Fruit fly (Drosophila melanogaster) whole organism, embryonic: Measurements from ENCODE around the gene Gcat.

Experiments used
- Atf6 ChIP-seq: fragments of 200-800 bp; sonication (Bioruptor generic); IDR thresholded peaks from 2 replicates; pipeline ENCODE4 v1.3.6; 2022; ENCODE audit warnings: missing biosample characterization, missing genetic modification characterization
- CG10543 ChIP-seq: fragments of 200-800 bp; sonication (Bioruptor generic); optimal IDR thresholded peaks from 3 replicates; lab custom pipeline; 2017; ENCODE audit warnings: missing biosample characterization, mild to moderate bottlenecking, missing genetic modification characterization, moderate library complexity
- CG11456 ChIP-seq: fragments of 200-800 bp; sonication (Bioruptor generic); IDR thresholded peaks from 3 replicates; pipeline ENCODE4 v1.3.6; 2022; ENCODE audit warnings: missing biosample characterization, missing genetic modification characterization
- CG12155 ChIP-seq: fragments of 200-800 bp; sonication (Bioruptor generic); optimal IDR thresholded peaks from 3 replicates; lab custom pipeline; 2016; ENCODE audit warnings: missing biosample characterization, missing genetic modification characterization
- CG12769 ChIP-seq: fragments of 200-800 bp; sonication (Bioruptor generic); optimal IDR thresholded peaks from 2 replicates; lab custom pipeline; 2019; ENCODE audit warnings: missing biosample characterization, mild to moderate bottlenecking, missing genetic modification characterization, moderate library complexity
- CG14710 ChIP-seq: fragments of 200-800 bp; sonication (Bioruptor generic); optimal IDR thresholded peaks from 3 replicates; lab custom pipeline; 2019; ENCODE audit warnings: missing biosample characterization, mild to moderate bottlenecking, missing genetic modification characterization, moderate library complexity
- CG15601 ChIP-seq: fragments of 200-800 bp; sonication (Bioruptor generic); optimal IDR thresholded peaks from 3 replicates; lab custom pipeline; 2019; ENCODE audit warnings: missing biosample characterization, mild to moderate bottlenecking, missing genetic modification characterization, moderate library complexity
- CG1792 ChIP-seq: fragments of 200-800 bp; sonication (Bioruptor generic); optimal IDR thresholded peaks from 2 replicates; lab custom pipeline; 2016; ENCODE audit warnings: missing biosample characterization, missing genetic modification characterization
- CG18476 ChIP-seq: fragments of 200-800 bp; sonication (Bioruptor generic); optimal IDR thresholded peaks from 2 replicates; lab custom pipeline; 2016; ENCODE audit warnings: missing biosample characterization, mild to moderate bottlenecking, missing genetic modification characterization
- CG2678 ChIP-seq: fragments of 200-800 bp; sonication (Bioruptor generic); optimal IDR thresholded peaks from 3 replicates; lab custom pipeline; 2019; ENCODE audit warnings: missing biosample characterization, mild to moderate bottlenecking, missing genetic modification characterization, moderate library complexity
- CG2889 ChIP-seq: fragments of 200-800 bp; sonication (Bioruptor generic); IDR thresholded peaks from 3 replicates; pipeline ENCODE4 v1.3.6; 2022; ENCODE audit warnings: missing biosample characterization, missing genetic modification characterization
- CG31365 ChIP-seq: fragments of 200-800 bp; sonication (Bioruptor generic); optimal IDR thresholded peaks from 2 replicates; lab custom pipeline; 2018; ENCODE audit warnings: missing biosample characterization, mild to moderate bottlenecking, missing genetic modification characterization
- CG34224 ChIP-seq: fragments of 200-800 bp; sonication (Bioruptor generic); IDR thresholded peaks from 3 replicates; pipeline ENCODE4 v1.3.6; 2022; ENCODE audit warnings: missing biosample characterization, missing genetic modification characterization; ENCODE audit not compliant: partially characterized antibody
- CG34422 ChIP-seq: fragments of 200-800 bp; sonication (Bioruptor generic); IDR thresholded peaks from 3 replicates; pipeline ENCODE4 v1.3.6; 2022; ENCODE audit warnings: missing biosample characterization, missing genetic modification characterization
- CG3838 ChIP-seq: fragments of 200-800 bp; sonication (Bioruptor generic); optimal IDR thresholded peaks from 3 replicates; lab custom pipeline; 2016; ENCODE audit warnings: missing biosample characterization, missing genetic modification characterization
- CG4730 ChIP-seq: fragments of 200-800 bp; sonication (Bioruptor generic); IDR thresholded peaks from 2 replicates; pipeline ENCODE4 v1.3.6; 2022; ENCODE audit warnings: missing biosample characterization, missing genetic modification characterization
- CG8388 ChIP-seq: fragments of 200-800 bp; sonication (Bioruptor generic); optimal IDR thresholded peaks from 2 replicates; lab custom pipeline; 2019; ENCODE audit warnings: missing biosample characterization, mild to moderate bottlenecking, missing genetic modification characterization, moderate library complexity
- CG8944 ChIP-seq: fragments of 200-800 bp; sonication (Bioruptor generic); optimal IDR thresholded peaks from 3 replicates; lab custom pipeline; 2016; ENCODE audit warnings: missing biosample characterization, missing genetic modification characterization
- CG9797 ChIP-seq: fragments of 200-800 bp; sonication (Bioruptor generic); optimal IDR thresholded peaks from 3 replicates; lab custom pipeline; 2018; ENCODE audit warnings: missing biosample characterization, mild to moderate bottlenecking, missing genetic modification characterization
- CG9876 ChIP-seq: fragments of 200-800 bp; sonication (Bioruptor generic); optimal IDR thresholded peaks from 2 replicates; lab custom pipeline; 2016; ENCODE audit warnings: missing biosample characterization, missing genetic modification characterization
- CrebB ChIP-seq: fragments of 200-800 bp; sonication (Bioruptor generic); optimal IDR thresholded peaks from 3 replicates; lab custom pipeline; 2018; ENCODE audit warnings: missing biosample characterization, mild to moderate bottlenecking, missing genetic modification characterization
- HLH3B ChIP-seq: fragments of 200-800 bp; sonication (Bioruptor generic); IDR thresholded peaks from 2 replicates; pipeline ENCODE4 v1.3.6; 2022; ENCODE audit warnings: missing biosample characterization, missing genetic modification characterization
- HLHmδ ChIP-seq: fragments of 200-800 bp; sonication (Bioruptor generic); optimal IDR thresholded peaks from 2 replicates; lab custom pipeline; 2018; ENCODE audit warnings: missing biosample characterization, mild to moderate bottlenecking, missing genetic modification characterization, moderate library complexity
- Hey ChIP-seq: fragments of 200-800 bp; sonication (Bioruptor generic); optimal IDR thresholded peaks from 3 replicates; lab custom pipeline; 2018; ENCODE audit warnings: missing biosample characterization, mild to moderate bottlenecking, missing genetic modification characterization
- Kr ChIP-seq: fragments of 200-800 bp; sonication (Bioruptor generic); optimal IDR thresholded peaks from 2 replicates; lab custom pipeline; 2017; ENCODE audit warnings: missing biosample characterization, mild to moderate bottlenecking, missing genetic modification characterization
- Med ChIP-seq: fragments of 200-800 bp; sonication (Bioruptor generic); peaks from one replicate; lab custom pipeline; 2016; ENCODE audit warnings: missing biosample characterization, missing genetic modification characterization, mild to moderate bottlenecking, inconsistent platforms, moderate library complexity
- Myb ChIP-seq: fragments of 200-800 bp; sonication (Bioruptor generic); optimal IDR thresholded peaks from 2 replicates; lab custom pipeline; 2016; ENCODE audit warnings: missing biosample characterization, missing genetic modification characterization
- NC2α ChIP-seq: fragments of 200-800 bp; sonication (Bioruptor generic); optimal IDR thresholded peaks from 2 replicates; lab custom pipeline; 2016; ENCODE audit warnings: missing biosample characterization, missing genetic modification characterization
- Ravus ChIP-seq: fragments of 200-800 bp; sonication (Bioruptor generic); IDR thresholded peaks from 2 replicates; pipeline ENCODE4 v1.3.6; 2022; ENCODE audit warnings: missing biosample characterization, missing genetic modification characterization
- Rfx ChIP-seq: fragments of 200-800 bp; sonication (Bioruptor generic); IDR thresholded peaks from 2 replicates; pipeline ENCODE4 v1.3.6; 2022; ENCODE audit warnings: missing biosample characterization, missing genetic modification characterization
- Sox102F ChIP-seq: fragments of 200-800 bp; sonication (Bioruptor generic); optimal IDR thresholded peaks from 2 replicates; lab custom pipeline; 2018; ENCODE audit warnings: missing biosample characterization, mild to moderate bottlenecking, missing genetic modification characterization, moderate library complexity
- ab ChIP-seq: fragments of 200-800 bp; sonication (Bioruptor generic); optimal IDR thresholded peaks from 2 replicates; lab custom pipeline; 2016; ENCODE audit warnings: missing biosample characterization, missing genetic modification characterization
- bigmax ChIP-seq: fragments of 200-800 bp; sonication (Bioruptor generic); optimal IDR thresholded peaks from 2 replicates; lab custom pipeline; 2018; ENCODE audit warnings: missing biosample characterization, mild to moderate bottlenecking, missing genetic modification characterization
- chif ChIP-seq, 2 experiments: fragments of 200-800 bp; sonication (Bioruptor generic); optimal IDR thresholded peaks; 3 replicates each; lab custom pipeline; 2016; ENCODE audit warnings: missing biosample characterization in 2 of 2, missing genetic modification characterization in 2 of 2
- corto ChIP-seq: fragments of 200-800 bp; sonication (Bioruptor generic); optimal IDR thresholded peaks from 2 replicates; lab custom pipeline; 2016; ENCODE audit warnings: missing biosample characterization, mild to moderate bottlenecking, missing genetic modification characterization, moderate library complexity
- dati ChIP-seq: fragments of 200-800 bp; sonication (Bioruptor generic); IDR thresholded peaks from 2 replicates; pipeline ENCODE4 v1.3.6; 2022; ENCODE audit warnings: missing biosample characterization, missing genetic modification characterization
- dimm ChIP-seq: fragments of 200-800 bp; sonication (Bioruptor generic); IDR thresholded peaks from 2 replicates; pipeline ENCODE4 v1.3.6; 2022; ENCODE audit warnings: missing biosample characterization, missing genetic modification characterization
- grau ChIP-seq: fragments of 200-800 bp; optimal IDR thresholded peaks from 3 replicates; lab custom pipeline; 2019; ENCODE audit warnings: missing biosample characterization, mild to moderate bottlenecking, missing genetic modification characterization, moderate library complexity
- lab ChIP-seq: fragments of 200-800 bp; sonication (Bioruptor generic); optimal IDR thresholded peaks from 3 replicates; lab custom pipeline; 2017; ENCODE audit warnings: missing biosample characterization, missing genetic modification characterization, mild to moderate bottlenecking, moderate library complexity, missing genetic modification reagents
- lbe ChIP-seq: fragments of 200-800 bp; sonication (Bioruptor generic); optimal IDR thresholded peaks from 2 replicates; lab custom pipeline; 2016; ENCODE audit warnings: missing biosample characterization, mild to moderate bottlenecking, missing genetic modification characterization
- nmo ChIP-seq: fragments of 200-800 bp; sonication (Bioruptor generic); optimal IDR thresholded peaks from 2 replicates; lab custom pipeline; 2018; ENCODE audit warnings: missing biosample characterization, mild to moderate bottlenecking, missing genetic modification characterization, moderate library complexity
- pho ChIP-seq: fragments of 200-800 bp; sonication (Bioruptor generic); optimal IDR thresholded peaks from 2 replicates; lab custom pipeline; 2016; ENCODE audit warnings: missing biosample characterization, missing genetic modification characterization
- pzg ChIP-seq: fragments of 200-800 bp; sonication (Bioruptor generic); optimal IDR thresholded peaks from 3 replicates; lab custom pipeline; 2018; ENCODE audit warnings: missing biosample characterization, mild to moderate bottlenecking, missing genetic modification characterization, moderate library complexity
- sd ChIP-seq: fragments of 200-800 bp; sonication (Bioruptor generic); optimal IDR thresholded peaks from 3 replicates; lab custom pipeline; 2018; ENCODE audit warnings: missing biosample characterization, mild to moderate bottlenecking, missing genetic modification characterization, moderate library complexity
- sob ChIP-seq: fragments of 200-800 bp; sonication (Bioruptor generic); IDR thresholded peaks from 2 replicates; pipeline ENCODE4 v1.3.6; 2022; ENCODE audit warnings: missing biosample characterization, missing genetic modification characterization
- sr ChIP-seq: fragments of 200-800 bp; sonication (Bioruptor generic); IDR thresholded peaks from 3 replicates; pipeline ENCODE4 v1.3.6; 2022; ENCODE audit warnings: missing biosample characterization, missing genetic modification characterization
- stc ChIP-seq: fragments of 200-800 bp; sonication (Bioruptor generic); IDR thresholded peaks from 2 replicates; pipeline ENCODE4 v1.3.6; 2022; ENCODE audit warnings: missing biosample characterization, missing genetic modification characterization
- trem ChIP-seq: fragments of 200-800 bp; optimal IDR thresholded peaks from 3 replicates; lab custom pipeline; 2019; ENCODE audit warnings: missing biosample characterization, mild to moderate bottlenecking, missing genetic modification characterization, moderate library complexity
- ttk ChIP-seq: fragments of 200-800 bp; sonication (Bioruptor generic); IDR thresholded peaks from 2 replicates; pipeline ENCODE4 v2.1.2; 2022; ENCODE audit warnings: missing biosample characterization, missing genetic modification characterization
- usp ChIP-seq: fragments of >200 bp; optimal IDR thresholded peaks from 2 replicates; lab custom pipeline; 2017; ENCODE audit warnings: missing biosample characterization, missing genetic modification characterization

Gcat gene

DNA sequence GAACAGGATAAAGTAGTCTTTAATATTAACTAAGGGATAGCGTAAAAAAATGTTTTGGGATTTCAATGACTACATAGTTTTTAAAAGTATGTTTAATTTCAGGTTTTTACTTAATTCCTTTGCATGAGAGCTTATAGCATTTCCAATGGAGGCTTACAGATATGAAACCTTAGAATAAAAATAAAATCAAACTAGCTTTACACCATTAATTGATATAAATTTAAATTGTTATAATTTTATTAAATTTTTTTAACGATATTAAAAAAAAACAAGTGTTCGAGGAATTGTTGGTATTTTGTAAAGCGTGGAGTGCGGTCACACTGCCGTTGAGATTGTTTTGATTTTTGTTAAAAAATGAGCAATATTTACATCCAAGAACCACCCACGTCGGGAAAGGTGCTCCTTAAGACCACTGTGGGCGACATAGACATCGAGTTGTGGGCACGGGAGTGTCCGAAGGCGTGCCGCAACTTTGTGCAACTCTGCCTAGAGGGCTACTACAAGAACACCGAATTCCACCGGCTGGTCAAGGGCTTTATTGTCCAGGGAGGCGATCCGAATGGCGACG, 7.3 kb downstream of the Gcat start, which contains the start of the genes twy and CG10907 (continued):
- TF ChIP-seq CG2889 (GFP tag; lab: Robert Waterston, UW) (no peak), trem (peak; percentile 16), HLHmδ (GFP tag; lab: Kevin White, UChicago) (no peak), Med (GFP tag; lab: Kevin White, UChicago) (peak; percentile 30), CG9797 (GFP tag; lab: Kevin White, UChicago) (peak; percentile 30), pzg (peak; percentile 17)

DNA sequence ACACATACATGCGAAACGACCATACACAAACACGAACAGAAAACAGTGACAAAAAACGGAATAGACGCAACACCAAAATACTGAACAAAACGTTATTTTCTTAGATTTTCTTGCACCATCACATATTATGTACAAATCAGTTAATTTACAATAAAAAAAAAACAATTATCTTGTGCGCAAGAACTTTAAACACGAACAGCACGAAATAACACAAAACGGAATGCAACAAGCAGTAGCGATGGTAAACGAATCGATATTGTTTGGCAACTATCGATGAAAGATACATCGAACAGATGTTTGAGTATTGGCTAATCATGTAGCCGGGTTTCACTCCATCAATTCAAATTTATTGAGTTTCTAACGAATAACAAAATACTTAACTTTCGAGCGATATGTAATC, 10.9 kb downstream of the Gcat start, which contains the start of gene Pi3K68D:
Gene Pi3K68D, minus strand, starts transcription at position 241 of the 400 bp plus-strand sequence.
- TF ChIP-seq Sox102F (no peak), CG2678 (tag; lab: Kevin White, UChicago) (no peak), ttk (no peak), corto (GFP tag; lab: Kevin White, UChicago) (no peak), Kr (GFP tag; lab: Kevin White, UChicago) (no peak), CG9876 (GFP tag; lab: Kevin White, UChicago) (no peak), pho (GFP tag; lab: Kevin White, UChicago) (peak; percentile 16), CG34422 (GFP tag; lab: Robert Waterston, UW) (peak; percentile 58; the same call in 1 of the 3 replicates), lab (GFP tag; lab: Kevin White, UChicago) (no peak), NC2α (GFP tag; lab: Kevin White, UChicago) (no peak), CG12155 (peak; percentile 3), CG31365 (tag; lab: Kevin White, UChicago) (no peak), CG14710 (tag; lab: Kevin White, UChicago) (peak; percentile 63), CG4730 (GFP tag; lab: Robert Waterston, UW) (no peak), CG8388 (GFP tag; lab: Kevin White, UChicago) (peak; percentile 7), usp (GFP tag; lab: Kevin White, UChicago) (no peak), CG11456 (no peak), sr (GFP tag; lab: Robert Waterston, UW) (no peak), sd (tag; lab: Kevin White, UChicago) (no peak), CG8944 (no peak), HLH3B (GFP tag; lab: Robert Waterston, UW) (no peak), Ravus (GFP tag; lab: Robert Waterston, UW) (no peak), dimm (GFP tag; lab: Robert Waterston, UW) (no peak), Rfx (GFP tag; lab: Robert Waterston, UW) (no peak), Atf6 (GFP tag; lab: Robert Waterston, UW) (no peak), CG34224 (GFP tag; lab: Robert Waterston, UW) (peak; percentile 95), CG12769 (no peak), CG18476 (GFP tag; lab: Kevin White, UChicago) (no peak), CrebB (tag; lab: Kevin White, UChicago) (peak; percentile 10), sob (GFP tag; lab: Robert Waterston, UW) (0 out of 2 replicates have a peak, but pooled peaks have one; percentile 16), CG10543 (GFP tag; lab: Kevin White, UChicago) (no peak), CG15601 (tag; lab: Kevin White, UChicago) (no peak), Hey (no peak), ab (GFP tag; lab: Kevin White, UChicago) (no peak), dati (GFP tag; lab: Robert Waterston, UW) (no peak), Myb (GFP tag; lab: Kevin White, UChicago) (peak; percentile 100), lbe (GFP tag; lab: Kevin White, UChicago) (peak; percentile 39), CG3838 (GFP tag; lab: Kevin White, UChicago) (peak; percentile 50), chif (GFP tag; optimal IDR thresholded peaks at IDR 0.05; lab: Kevin White, UChicago) (peak in 1 of 2 experiments; percentile 9), stc (no peak), nmo (peak; percentile 68), bigmax (GFP tag; lab: Kevin White, UChicago) (peak; percentile 19), grau (tag; lab: Kevin White, UChicago) (no peak), CG1792 (GFP tag; lab: Kevin White, UChicago) (peak; percentile 8)
